Worm (Caenorhabditis elegans): ENCODE results near the gene C08F1.6.

- TF ChIP-seq nhr-28 (tag; optimal IDR thresholded peaks at IDR 0.05) (no peak), nhr-76 (tag; optimal IDR thresholded peaks at IDR 0.05) (no peak), mep-1 (tag; optimal IDR thresholded peaks at IDR 0.05) (no peak), elt-3 (tag; optimal IDR thresholded peaks at IDR 0.05) (no peak), lsy-2 (tag; optimal IDR thresholded peaks at IDR 0.05) (no peak), ztf-11 (tag; optimal IDR thresholded peaks at IDR 0.05) (no peak), ceh-39 (tag; optimal IDR thresholded peaks at IDR 0.05) (no peak), unc-39 (tag; optimal IDR thresholded peaks at IDR 0.05) (no peak), elt-1 (tag; optimal IDR thresholded peaks at IDR 0.05; ENCODE audit: borderline replicate concordance, insufficient read depth) (no peak), nhr-12 (tag; optimal IDR thresholded peaks at IDR 0.05) (no peak), snpc-4 (tag; optimal IDR thresholded peaks at IDR 0.05) (no peak), nhr-237 (tag; optimal IDR thresholded peaks at IDR 0.05) (no peak), sem-2 (GFP tag; optimal IDR thresholded peaks at IDR 0.05) (no peak), unc-62 (GFP tag; optimal IDR thresholded peaks at IDR 0.05) (no peak)
Measured at ce11 chrII:1818300-1818699, 30.3 kb upstream of the C08F1.6 start, which contains the start of gene fbxb-10.

All from whole organism, mixed stage, embryonic.